Fruit fly (Drosophila melanogaster) whole organism, wandering third instar larva: Measurements from ENCODE around the gene CG11629.

Experiments used
- HLH106 ChIP-seq: fragments of 200-800 bp; optimal IDR thresholded peaks from 3 replicates; lab custom pipeline; 2019; ENCODE audit warnings: missing biosample characterization, mild to moderate bottlenecking, missing genetic modification characterization, moderate library complexity
- Hr83 ChIP-seq: fragments of 200-300 bp; sonication (Bioruptor generic); optimal IDR thresholded peaks from 2 replicates; lab custom pipeline; 2016; ENCODE audit warnings: missing biosample characterization, mild to moderate bottlenecking, missing genetic modification characterization, moderate library complexity; ENCODE audit not compliant: poor library complexity, severe bottlenecking
- OdsH ChIP-seq: fragments of 200-800 bp; sonication (Bioruptor generic); optimal IDR thresholded peaks from 2 replicates; lab custom pipeline; 2016; ENCODE audit warnings: missing biosample characterization, mild to moderate bottlenecking, missing genetic modification characterization
- foxo ChIP-seq, 2 experiments: fragments of 200-800 bp; sonication (Bioruptor generic); optimal IDR thresholded peaks; 2 replicates in 1 of 2; 3 replicates in 1 of 2; lab custom pipeline; 2016 to 2017; ENCODE audit warnings: missing biosample characterization in 2 of 2, missing genetic modification characterization in 2 of 2
- h ChIP-seq: fragments of 200-800 bp; sonication (Bioruptor generic); optimal IDR thresholded peaks from 3 replicates; lab custom pipeline; 2016; ENCODE audit warnings: missing biosample characterization, mild to moderate bottlenecking, missing genetic modification characterization
- rgr ChIP-seq: fragments of 200-800 bp; sonication (Bioruptor generic); optimal IDR thresholded peaks from 3 replicates; lab custom pipeline; 2016; ENCODE audit warnings: missing biosample characterization, mild to moderate bottlenecking, missing genetic modification characterization
- sv ChIP-seq: fragments of 200-800 bp; sonication (Bioruptor generic); optimal IDR thresholded peaks from 3 replicates; lab custom pipeline; 2016; ENCODE audit warnings: missing biosample characterization, missing genetic modification characterization
- tai ChIP-seq: sonication (Bioruptor generic); optimal IDR thresholded peaks from 2 replicates; lab custom pipeline; 2016; ENCODE audit warnings: missing biosample characterization, missing genetic modification characterization
- usp ChIP-seq: fragments of >200 bp; optimal IDR thresholded peaks from 2 replicates; lab custom pipeline; 2017; ENCODE audit warnings: missing biosample characterization, missing genetic modification characterization

DNA sequence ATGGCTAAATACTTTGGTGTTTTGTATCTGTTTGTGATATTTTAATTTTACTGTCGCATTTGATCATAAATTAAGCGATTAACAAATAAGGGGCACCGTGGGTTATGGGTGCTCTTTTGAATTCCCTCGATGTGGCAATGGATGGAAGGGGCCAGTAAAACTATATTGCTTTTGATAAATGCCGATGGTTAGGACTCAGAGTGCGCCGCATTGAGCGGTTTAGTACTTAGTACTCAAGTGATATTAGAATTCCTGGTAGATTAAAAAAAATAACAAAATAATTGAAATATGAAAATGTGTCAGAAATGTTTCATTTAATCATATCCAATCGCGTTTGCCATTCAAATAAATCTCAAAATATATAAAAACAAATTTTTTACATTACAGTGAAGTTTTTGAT is 17.9 kb upstream of the CG11629 start, which contains the start of gene CG11634:
- TF ChIP-seq h (no peak), rgr (GFP tag; lab: Kevin White, UChicago) (no peak), HLH106 (tag; lab: Kevin White, UChicago) (no peak), sv (GFP tag; lab: Kevin White, UChicago) (no peak), OdsH (no peak), Hr83 (GFP tag; lab: Kevin White, UChicago) (no peak), tai (GFP tag; lab: Kevin White, UChicago) (no peak), foxo (GFP tag; optimal IDR thresholded peaks at IDR 0.05; lab: Kevin White, UChicago) (no peak), usp (GFP tag; lab: Kevin White, UChicago) (no peak)
